Worm (Caenorhabditis elegans) whole organism, L4 larva: ENCODE data around the gene lips-10.

ENCODE experiments used
- F26F4.8 ChIP-seq: fragments of 200-800 bp; sonication (Bioruptor generic); conservative IDR thresholded peaks from 2 replicates; pipeline ENCODE4 v1.3.6; 2022; ENCODE audit warnings: missing genetic modification characterization, missing compliant biosample characterization
- F37D6.2 ChIP-seq: sonication (generic microtip); optimal IDR thresholded peaks from 2 replicates; lab custom pipeline; 2016; ENCODE audit warnings: mild to moderate bottlenecking, missing genetic modification characterization, missing compliant biosample characterization
- F49E8.2 ChIP-seq: sonication (generic microtip); optimal IDR thresholded peaks from 2 replicates; lab custom pipeline; 2016; ENCODE audit warnings: missing compliant biosample characterization, mild to moderate bottlenecking, missing genetic modification characterization, borderline replicate concordance
- R02D3.7 ChIP-seq: fragments of 150-350 bp; sonication (generic microtip); optimal IDR thresholded peaks from 3 replicates; lab custom pipeline; 2014; ENCODE audit warnings: missing biosample characterization, missing genetic modification characterization
- Y105C5A.15 ChIP-seq: fragments of 200-800 bp; sonication (Bioruptor generic); IDR thresholded peaks from 2 replicates; pipeline ENCODE4 v1.3.6; 2022; ENCODE audit warnings: missing genetic modification characterization, missing compliant biosample characterization
- Y75B8A.6 ChIP-seq: fragments of 200-800 bp; sonication (Bioruptor generic); IDR thresholded peaks from 2 replicates; pipeline ENCODE4 v1.3.6; 2022; ENCODE audit warnings: missing genetic modification reagents, missing genetic modification characterization, missing compliant biosample characterization
- ZK337.2 ChIP-seq: fragments of 200-800 bp; sonication (Bioruptor generic); IDR thresholded peaks from 2 replicates; pipeline ENCODE4 v1.3.6; 2022; ENCODE audit warnings: missing genetic modification reagents, missing genetic modification characterization, missing compliant biosample characterization
- aha-1 ChIP-seq: fragments of 150-350 bp; peaks from one replicate; lab custom pipeline; 2014; ENCODE audit warnings: missing biosample characterization, missing genetic modification characterization
- ama-1 ChIP-seq: fragments of 150-350 bp; optimal IDR thresholded peaks from 2 replicates; lab custom pipeline; 2014; ENCODE audit warnings: inconsistent platforms, mixed read lengths
- attf-4 ChIP-seq: sonication (generic microtip); optimal IDR thresholded peaks from 3 replicates; lab custom pipeline; 2017; ENCODE audit warnings: missing biosample characterization, missing genetic modification characterization
- ceh-20 ChIP-seq: fragments of 200-800 bp; sonication (Bioruptor generic); IDR thresholded peaks from 2 replicates; pipeline ENCODE4 v1.3.6; 2022; ENCODE audit warnings: missing genetic modification reagents, missing genetic modification characterization, missing compliant biosample characterization
- ceh-32 ChIP-seq: sonication (generic microtip); optimal IDR thresholded peaks from 2 replicates; lab custom pipeline; 2016; ENCODE audit warnings: mild to moderate bottlenecking, missing genetic modification characterization, missing compliant biosample characterization; ENCODE audit not compliant: poor library complexity
- ceh-44 ChIP-seq: fragments of 200-800 bp; sonication (Bioruptor generic); IDR thresholded peaks from 2 replicates; pipeline ENCODE4 v1.3.6; 2022; ENCODE audit warnings: missing genetic modification reagents, missing genetic modification characterization, missing compliant biosample characterization
- ceh-82 ChIP-seq: sonication (generic microtip); optimal IDR thresholded peaks from 2 replicates; lab custom pipeline; 2017; ENCODE audit warnings: missing biosample characterization, missing genetic modification characterization
- daf-16 ChIP-seq, 3 experiments: sonication (generic microtip); optimal IDR thresholded peaks; 2 replicates each; lab custom pipeline; 2016 to 2017; ENCODE audit warnings: missing genetic modification characterization in 3 of 3, missing genetic modification reagents in 3 of 3, mild to moderate bottlenecking in 2 of 3, missing compliant biosample characterization in 2 of 3, missing biosample characterization in 1 of 3, moderate library complexity in 1 of 3
- dmd-8 ChIP-seq: fragments of 200-800 bp; sonication (Bioruptor generic); IDR thresholded peaks from 2 replicates; pipeline ENCODE4 v1.3.6; 2022; ENCODE audit warnings: missing genetic modification characterization, missing compliant biosample characterization
- egl-43 ChIP-seq: fragments of 200-800 bp; sonication (Bioruptor generic); IDR thresholded peaks from 2 replicates; pipeline ENCODE4 v1.3.6; 2022; ENCODE audit warnings: missing genetic modification reagents, missing genetic modification characterization, missing compliant biosample characterization
- fkh-10 ChIP-seq: fragments of 150-350 bp; optimal IDR thresholded peaks from 2 replicates; lab custom pipeline; 2014; ENCODE audit warnings: missing biosample characterization, missing genetic modification reagents, missing genetic modification characterization
- fos-1 ChIP-seq: fragments of 150-350 bp; optimal IDR thresholded peaks from 2 replicates; lab custom pipeline; 2014; ENCODE audit warnings: missing biosample characterization, missing genetic modification characterization
- hlh-30 ChIP-seq: sonication (generic microtip); optimal IDR thresholded peaks from 2 replicates; lab custom pipeline; 2017; ENCODE audit warnings: antibody characterized with exemption, mild to moderate bottlenecking, missing genetic modification characterization, missing compliant biosample characterization; ENCODE audit not compliant: insufficient read depth
- jun-1 ChIP-seq: fragments of 150-350 bp; optimal IDR thresholded peaks from 2 replicates; lab custom pipeline; 2014; ENCODE audit warnings: missing biosample characterization, missing genetic modification reagents, missing genetic modification characterization
- lin-29 ChIP-seq: fragments of 200-800 bp; sonication (Bioruptor generic); IDR thresholded peaks from 2 replicates; pipeline ENCODE4 v1.3.6; 2022; ENCODE audit warnings: missing genetic modification reagents, missing genetic modification characterization, missing compliant biosample characterization
- lsy-2 ChIP-seq, 2 experiments: fragments of 150-350 bp in 1 of 2; sonication (generic microtip) in 1 of 2; optimal IDR thresholded peaks; 2 replicates each; lab custom pipeline; 2014 to 2017; ENCODE audit warnings: missing biosample characterization in 2 of 2, missing genetic modification characterization in 2 of 2
- madf-9 ChIP-seq: fragments of 200-800 bp; sonication (Bioruptor generic); conservative IDR thresholded peaks from 2 replicates; pipeline ENCODE4 v1.3.6; 2022; ENCODE audit warnings: missing genetic modification reagents, missing genetic modification characterization, missing compliant biosample characterization
- mdl-1 ChIP-seq, 2 experiments: fragments of 150-350 bp in 1 of 2; sonication (generic microtip) in 1 of 2; optimal IDR thresholded peaks; 2 replicates each; lab custom pipeline; 2014 to 2017; ENCODE audit warnings: missing biosample characterization in 2 of 2, missing genetic modification characterization in 2 of 2
- mdt-29 ChIP-seq: fragments of 200-800 bp; sonication (Bioruptor generic); IDR thresholded peaks from 2 replicates; pipeline ENCODE4 v1.3.6; 2022; ENCODE audit warnings: missing genetic modification reagents, missing genetic modification characterization, missing compliant biosample characterization
- mxl-3 ChIP-seq: fragments of 200-800 bp; sonication (Bioruptor generic); optimal IDR thresholded peaks from 2 replicates; lab custom pipeline; 2018; ENCODE audit warnings: mild to moderate bottlenecking, missing genetic modification characterization, missing compliant biosample characterization
- nhr-11 ChIP-seq: fragments of 150-350 bp; optimal IDR thresholded peaks from 2 replicates; lab custom pipeline; 2014; ENCODE audit warnings: missing biosample characterization, missing genetic modification characterization
- nhr-237 ChIP-seq: sonication (generic microtip); optimal IDR thresholded peaks from 2 replicates; lab custom pipeline; 2017; ENCODE audit warnings: missing biosample characterization, missing genetic modification characterization
- nhr-25 ChIP-seq: sonication (generic microtip); optimal IDR thresholded peaks from 2 replicates; lab custom pipeline; 2017; ENCODE audit warnings: missing genetic modification characterization, mild to moderate bottlenecking, missing compliant biosample characterization, antibody characterized with exemption, moderate library complexity, borderline replicate concordance; ENCODE audit not compliant: insufficient read depth
- nhr-28 ChIP-seq: fragments of 150-350 bp; optimal IDR thresholded peaks from 2 replicates; lab custom pipeline; 2014; ENCODE audit warnings: missing biosample characterization, missing genetic modification characterization
- nhr-42 ChIP-seq: fragments of 200-800 bp; sonication (Bioruptor generic); IDR thresholded peaks from 2 replicates; pipeline ENCODE4 v1.3.6; 2022; ENCODE audit warnings: missing genetic modification characterization, missing compliant biosample characterization
- nhr-48 ChIP-seq: sonication (generic microtip); optimal IDR thresholded peaks from 2 replicates; lab custom pipeline; 2016; ENCODE audit warnings: mild to moderate bottlenecking, missing genetic modification characterization, missing compliant biosample characterization
- nhr-6 ChIP-seq: fragments of 150-350 bp; optimal IDR thresholded peaks from 2 replicates; lab custom pipeline; 2014; ENCODE audit warnings: missing biosample characterization, missing genetic modification characterization
- nhr-77 ChIP-seq: fragments of 150-350 bp; optimal IDR thresholded peaks from 2 replicates; lab custom pipeline; 2014; ENCODE audit warnings: missing biosample characterization, missing genetic modification characterization
- pha-4 ChIP-seq, 2 experiments: fragments of 150-350 bp in 1 of 2; fragments of 200-800 bp in 1 of 2; sonication (Bioruptor generic) in 1 of 2; IDR thresholded peaks in 1 of 2; optimal IDR thresholded peaks in 1 of 2; 2 replicates each; pipeline versions ENCODE4 v1.3.6 to Lab custom; 2014 to 2022; ENCODE audit warnings: missing genetic modification characterization in 2 of 2, missing genetic modification reagents in 2 of 2, missing biosample characterization in 1 of 2, missing compliant biosample characterization in 1 of 2
- sdz-12 ChIP-seq: fragments of 200-800 bp; sonication (Bioruptor generic); optimal IDR thresholded peaks from 2 replicates; lab custom pipeline; 2018; ENCODE audit warnings: mild to moderate bottlenecking, missing genetic modification characterization, missing compliant biosample characterization
- tag-97 ChIP-seq: fragments of 200-800 bp; sonication (Bioruptor generic); IDR thresholded peaks from 2 replicates; pipeline ENCODE4 v1.3.6; 2022; ENCODE audit warnings: missing genetic modification characterization, missing compliant biosample characterization
- tra-1 ChIP-seq: fragments of 200-800 bp; sonication (Bioruptor generic); IDR thresholded peaks from 2 replicates; pipeline ENCODE4 v1.3.6; 2022; ENCODE audit warnings: missing genetic modification reagents, missing genetic modification characterization, missing compliant biosample characterization
- unc-62 ChIP-seq, 3 experiments: fragments of 150-350 bp in 1 of 3; sonication (generic microtip); optimal IDR thresholded peaks in 2 of 3; peaks in 1 of 3; 1 replicate in 1 of 3; 2 replicates in 2 of 3; lab custom pipeline; 2014 to 2017; ENCODE audit warnings: missing biosample characterization in 3 of 3, missing genetic modification characterization in 3 of 3, missing genetic modification reagents in 3 of 3, missing genotype in 1 of 3
- zag-1 ChIP-seq: fragments of 150-350 bp; optimal IDR thresholded peaks from 2 replicates; lab custom pipeline; 2014; ENCODE audit warnings: missing biosample characterization, missing genetic modification characterization
- zfp-2 ChIP-seq: sonication (generic microtip); optimal IDR thresholded peaks from 2 replicates; lab custom pipeline; 2016; ENCODE audit warnings: mild to moderate bottlenecking, missing genetic modification characterization, missing compliant biosample characterization
- zfp-3 ChIP-seq: fragments of 200-800 bp; sonication (Bioruptor generic); conservative IDR thresholded peaks from 2 replicates; pipeline ENCODE4 v1.3.6; 2022; ENCODE audit warnings: missing genetic modification reagents, missing genetic modification characterization, missing compliant biosample characterization
- zip-11 ChIP-seq: fragments of 200-800 bp; sonication (Bioruptor generic); IDR thresholded peaks from 2 replicates; pipeline ENCODE4 v1.3.6; 2022; ENCODE audit warnings: missing genetic modification characterization, missing compliant biosample characterization
- zip-2 ChIP-seq: fragments of 150-350 bp; optimal IDR thresholded peaks from 2 replicates; lab custom pipeline; 2014; ENCODE audit warnings: missing biosample characterization, missing genetic modification characterization

lips-10 gene

ce11 chrII:8431954-8432353 lies 7.0 kb upstream of the lips-10 start, which contains the start of gene acp-2:
acp-2 (minus strand) TSS chrII:8432054.
- no peak for TF ChIP-seq zip-2 (tag; lab: Kevin White, UChicago)
- no peak for TF ChIP-seq R02D3.7
- no peak for TF ChIP-seq ceh-82 (tag; lab: Kevin White, UChicago)
- TF ChIP-seq ceh-20 (GFP tag; lab: Robert Waterston, UW), result no peak
- no peak for TF ChIP-seq mxl-3 (GFP tag; lab: Kevin White, UChicago)
- TF ChIP-seq nhr-6 (tag; lab: Kevin White, UChicago), result no peak
- no peak for TF ChIP-seq F26F4.8 (GFP tag; lab: Robert Waterston, UW)
- TF ChIP-seq lsy-2 (tag; optimal IDR thresholded peaks at IDR 0.05; lab: Kevin White, UChicago), result no peak
- no peak for TF ChIP-seq hlh-30 (tag; lab: Kevin White, UChicago)
- no peak for TF ChIP-seq zip-11
- no peak for TF ChIP-seq fkh-10 (GFP tag; lab: Kevin White, UChicago)
- TF ChIP-seq nhr-77 (tag; lab: Kevin White, UChicago), result no peak
- no peak for TF ChIP-seq nhr-237
- TF ChIP-seq, all 104 proteins: peak for 0

- TF ChIP-seq mdl-1 (tag; optimal IDR thresholded peaks at IDR 0.05; lab: Kevin White, UChicago) (no peak), zfp-2 (tag; lab: Kevin White, UChicago) (no peak), ceh-44 (no peak), Y75B8A.6 (no peak), fos-1 (tag; lab: Kevin White, UChicago) (no peak), Y105C5A.15 (GFP tag; lab: Robert Waterston, UW) (no peak), jun-1 (tag; lab: Kevin White, UChicago) (no peak), tra-1 (GFP tag; lab: Robert Waterston, UW) (no peak), ceh-20 (GFP tag; lab: Robert Waterston, UW) (no peak)
These were observed 4.0 kb upstream of the lips-10 start, which contains the start of gene acp-4 for ce11 chrII:8435005-8435404. acp-4 (minus strand) TSS chrII:8435105.

- TF ChIP-seq F37D6.2, result no peak
- TF ChIP-seq zip-2 (tag; lab: Kevin White, UChicago), result no peak
- TF ChIP-seq F49E8.2 (tag; lab: Kevin White, UChicago), result no peak
- TF ChIP-seq unc-62 (GFP tag; optimal IDR thresholded peaks at IDR 0.05 in 1 of 2; lab: Kevin White, UChicago), result peak in 1 of 2 experiments; percentile 68
- no peak for TF ChIP-seq unc-62 (tag; optimal IDR thresholded peaks at IDR 0.05; lab: Kevin White, UChicago)
- no peak for TF ChIP-seq nhr-25 (tag; lab: Kevin White, UChicago)
- no peak for TF ChIP-seq tag-97 (GFP tag; lab: Robert Waterston, UW)
- TF ChIP-seq zag-1 (tag; lab: Kevin White, UChicago), result no peak
- peak; percentile 84 for TF ChIP-seq aha-1 (tag; lab: Kevin White, UChicago)
- no peak for TF ChIP-seq zfp-3
- TF ChIP-seq pha-4 (GFP tag; IDR thresholded peaks at IDR 0.05; lab: Robert Waterston, UW), result no peak
- no peak for TF ChIP-seq pha-4 (tag; optimal IDR thresholded peaks at IDR 0.05; lab: Kevin White, UChicago)
- TF ChIP-seq, all 104 proteins: peak for 2
These were observed 1.9 kb upstream of the lips-10 start, which contains the start of gene acp-3 for ce11 chrII:8437035-8437434. acp-3 (minus strand) TSS chrII:8437135.

ce11 chrII:8440097-8440496 lies 1.1 kb downstream of the lips-10 start:
- TF ChIP-seq F37D6.2 (no peak), mdl-1 (tag; optimal IDR thresholded peaks at IDR 0.05; lab: Kevin White, UChicago) (peak in 1 of 2 experiments; percentile 35), nhr-28 (tag; lab: Kevin White, UChicago) (peak; percentile 77), nhr-42 (GFP tag; lab: Robert Waterston, UW) (no peak), zag-1 (tag; lab: Kevin White, UChicago) (no peak), dmd-8 (no peak), mdt-29 (GFP tag; lab: Robert Waterston, UW) (no peak), fos-1 (tag; lab: Kevin White, UChicago) (no peak), ceh-44 (no peak), sdz-12 (no peak), egl-43 (GFP tag; lab: Robert Waterston, UW) (no peak), ceh-32 (tag; lab: Kevin White, UChicago) (no peak), madf-9 (no peak), nhr-11 (tag; lab: Kevin White, UChicago) (no peak), ama-1 (lab: Kevin White, UChicago) (no peak), lin-29 (GFP tag; lab: Robert Waterston, UW) (no peak), nhr-48 (no peak), daf-16 (GFP tag; optimal IDR thresholded peaks at IDR 0.05; lab: Kevin White, UChicago) (no peak), daf-16 (tag; optimal IDR thresholded peaks at IDR 0.05; lab: Kevin White, UChicago) (no peak), aha-1 (tag; lab: Kevin White, UChicago) (no peak), ZK337.2 (GFP tag; lab: Robert Waterston, UW) (no peak), attf-4 (no peak)
